Worm (Caenorhabditis elegans) whole organism, early embryonic: ENCODE data around the gene F11G11.4.

Experiments
- B0310.2 ChIP-seq: sonication (generic microtip); optimal IDR thresholded peaks from 2 replicates; lab custom pipeline; 2016; ENCODE audit warnings: mild to moderate bottlenecking, missing genetic modification characterization, missing compliant biosample characterization
- F13C5.2 ChIP-seq: sonication (generic microtip); optimal IDR thresholded peaks from 2 replicates; lab custom pipeline; 2017; ENCODE audit warnings: mild to moderate bottlenecking, missing genetic modification characterization, inconsistent platforms, missing compliant biosample characterization
- ama-1 ChIP-seq: fragments of 150-350 bp; optimal IDR thresholded peaks from 2 replicates; lab custom pipeline; 2014
- hmg-4 ChIP-seq: fragments of 200-800 bp; sonication (Bioruptor generic); optimal IDR thresholded peaks from 2 replicates; lab custom pipeline; 2018; ENCODE audit warnings: mild to moderate bottlenecking, missing genetic modification characterization, missing compliant biosample characterization
- pes-1 ChIP-seq: fragments of 200-800 bp; sonication (Bioruptor generic); IDR thresholded peaks from 2 replicates; pipeline ENCODE4 v1.3.6; 2022; ENCODE audit warnings: missing genetic modification reagents, missing genetic modification characterization, missing compliant biosample characterization
- scrt-1 ChIP-seq: fragments of 200-800 bp; sonication (Bioruptor generic); IDR thresholded peaks from 2 replicates; pipeline ENCODE4 v1.3.6; 2022; ENCODE audit warnings: missing genetic modification characterization, missing compliant biosample characterization
- tbx-11 ChIP-seq: fragments of 200-800 bp; sonication (Bioruptor generic); IDR thresholded peaks from 2 replicates; pipeline ENCODE4 v1.3.6; 2022; ENCODE audit warnings: missing genetic modification characterization, missing compliant biosample characterization
- tbx-37 ChIP-seq: fragments of 200-800 bp; sonication (Bioruptor generic); conservative IDR thresholded peaks from 2 replicates; pipeline ENCODE4 v1.3.6; 2022; ENCODE audit warnings: missing genetic modification reagents, missing genetic modification characterization, missing compliant biosample characterization

- TF ChIP-seq B0310.2 (tag; lab: Kevin White, UChicago) (no peak), F13C5.2 (tag; lab: Kevin White, UChicago) (no peak), ama-1 (no peak), tbx-37 (no peak), hmg-4 (no peak), tbx-11 (GFP tag; lab: Robert Waterston, UW) (no peak), pes-1 (GFP tag; lab: Robert Waterston, UW) (no peak), scrt-1 (GFP tag; lab: Robert Waterston, UW) (no peak)
These were observed 25.6 kb downstream of the F11G11.4 start, which contains the start of gene R05F9.7 for ce11 chrII:4885976-4886375.
